Worm (Caenorhabditis elegans) whole organism, L1 larva: ENCODE data around the gene wip-1.

Experiments used
- C04F5.9 ChIP-seq: sonication (generic microtip); optimal IDR thresholded peaks from 2 replicates; lab custom pipeline; 2016; ENCODE audit warnings: missing genetic modification characterization, missing compliant biosample characterization
- C16A3.4 ChIP-seq: fragments of 150-350 bp; optimal IDR thresholded peaks from 2 replicates; lab custom pipeline; 2014; ENCODE audit warnings: missing biosample characterization, missing genetic modification characterization
- C34B4.2 ChIP-seq: sonication (generic microtip); optimal IDR thresholded peaks from 2 replicates; lab custom pipeline; 2017; ENCODE audit warnings: mild to moderate bottlenecking, missing genetic modification characterization, missing compliant biosample characterization
- alr-1 ChIP-seq: fragments of 200-800 bp; sonication (Bioruptor generic); optimal IDR thresholded peaks from 2 replicates; lab custom pipeline; 2018; ENCODE audit warnings: borderline replicate concordance, mild to moderate bottlenecking, missing genetic modification characterization, missing compliant biosample characterization
- aly-2 ChIP-seq: fragments of 150-350 bp; optimal IDR thresholded peaks from 2 replicates; lab custom pipeline; 2014; ENCODE audit warnings: missing biosample characterization, missing genetic modification characterization
- ama-1 ChIP-seq: fragments of 150-350 bp; optimal IDR thresholded peaks from 2 replicates; lab custom pipeline; 2014
- blmp-1 ChIP-seq: fragments of 150-350 bp; optimal IDR thresholded peaks from 2 replicates; lab custom pipeline; 2014; ENCODE audit warnings: missing biosample characterization, missing genetic modification characterization
- ceh-63 ChIP-seq: fragments of 200-800 bp; sonication (Bioruptor generic); optimal IDR thresholded peaks from 2 replicates; lab custom pipeline; 2018; ENCODE audit warnings: mild to moderate bottlenecking, missing genetic modification characterization, missing compliant biosample characterization
- ces-1 ChIP-seq: fragments of 150-350 bp; optimal IDR thresholded peaks from 2 replicates; lab custom pipeline; 2014; ENCODE audit warnings: missing biosample characterization, missing genetic modification reagents, missing genetic modification characterization
- dpl-1 ChIP-seq, 3 experiments: fragments of 150-350 bp in 2 of 3; sonication (generic microtip) in 1 of 3; optimal IDR thresholded peaks; 2 replicates each; lab custom pipeline; 2014 to 2017; ENCODE audit warnings: missing biosample characterization in 3 of 3, missing genetic modification characterization in 3 of 3, missing genetic modification reagents in 3 of 3
- dsc-1 ChIP-seq: sonication (generic microtip); optimal IDR thresholded peaks from 2 replicates; lab custom pipeline; 2016; ENCODE audit warnings: mild to moderate bottlenecking, missing genetic modification characterization, missing compliant biosample characterization
- efl-1 ChIP-seq, 4 experiments: fragments of 150-350 bp; optimal IDR thresholded peaks in 3 of 4; peaks in 1 of 4; 1 replicate in 1 of 4; 2 replicates in 3 of 4; lab custom pipeline; 2014; ENCODE audit warnings: missing biosample characterization in 2 of 4, missing genetic modification characterization in 2 of 4, missing genetic modification reagents in 2 of 4
- efl-3 ChIP-seq: fragments of 200-800 bp; sonication (Bioruptor generic); optimal IDR thresholded peaks from 2 replicates; lab custom pipeline; 2018; ENCODE audit warnings: mild to moderate bottlenecking, missing genetic modification characterization, missing compliant biosample characterization
- egl-13 ChIP-seq: sonication (generic microtip); optimal IDR thresholded peaks from 2 replicates; lab custom pipeline; 2016; ENCODE audit warnings: missing genotype, missing genetic modification reagents, missing genetic modification characterization, missing compliant biosample characterization
- elt-3 ChIP-seq, 6 experiments: fragments of 150-350 bp in 1 of 6; sonication (generic microtip); optimal IDR thresholded peaks; 2 replicates each; lab custom pipeline; 2017 to 2018; ENCODE audit warnings: missing biosample characterization in 6 of 6, missing genetic modification characterization in 6 of 6, inconsistent platforms in 1 of 6
- fkh-10 ChIP-seq: sonication (generic microtip); optimal IDR thresholded peaks from 2 replicates; lab custom pipeline; 2017; ENCODE audit warnings: missing biosample characterization, missing genetic modification reagents, missing genetic modification characterization
- fkh-8 ChIP-seq: sonication (generic microtip); optimal IDR thresholded peaks from 2 replicates; lab custom pipeline; 2016; ENCODE audit warnings: mild to moderate bottlenecking, missing genetic modification characterization, missing compliant biosample characterization
- fos-1 ChIP-seq: fragments of 150-350 bp; optimal IDR thresholded peaks from 2 replicates; lab custom pipeline; 2014; ENCODE audit warnings: missing biosample characterization, missing genetic modification characterization
- hlh-17 ChIP-seq: fragments of 200-800 bp; sonication (Bioruptor generic); optimal IDR thresholded peaks from 2 replicates; lab custom pipeline; 2018; ENCODE audit warnings: missing genetic modification characterization, mild to moderate bottlenecking, missing compliant biosample characterization, moderate library complexity, borderline replicate concordance
- hlh-4 ChIP-seq: sonication (generic microtip); optimal IDR thresholded peaks from 2 replicates; lab custom pipeline; 2016; ENCODE audit warnings: mild to moderate bottlenecking, missing genetic modification characterization, missing compliant biosample characterization
- jun-1 ChIP-seq: fragments of 150-350 bp; optimal IDR thresholded peaks from 2 replicates; lab custom pipeline; 2014; ENCODE audit warnings: missing biosample characterization, missing genetic modification reagents, missing genetic modification characterization
- lin-13 ChIP-seq: fragments of 150-350 bp; optimal IDR thresholded peaks from 2 replicates; lab custom pipeline; 2014; ENCODE audit warnings: missing biosample characterization, missing genetic modification reagents, missing genetic modification characterization
- lin-14 ChIP-seq: fragments of 200-800 bp; sonication (Bioruptor generic); optimal IDR thresholded peaks from 2 replicates; lab custom pipeline; 2018; ENCODE audit warnings: mild to moderate bottlenecking, missing genetic modification characterization, moderate library complexity, missing compliant biosample characterization
- lin-15B ChIP-seq: fragments of 150-350 bp; sonication (generic microtip); optimal IDR thresholded peaks from 3 replicates; lab custom pipeline; 2014; ENCODE audit warnings: missing biosample characterization, missing genetic modification characterization
- lin-35 ChIP-seq, 2 experiments: fragments of 150-350 bp; optimal IDR thresholded peaks; 2 replicates each; lab custom pipeline; 2014; ENCODE audit warnings: missing biosample characterization in 2 of 2, missing genetic modification characterization in 2 of 2, missing genetic modification reagents in 2 of 2
- lir-3 ChIP-seq: sonication (generic microtip); optimal IDR thresholded peaks from 2 replicates; lab custom pipeline; 2016; ENCODE audit warnings: mild to moderate bottlenecking, missing genetic modification characterization, moderate library complexity, missing compliant biosample characterization; ENCODE audit not compliant: poor library complexity
- lsy-2 ChIP-seq, 2 experiments: fragments of 150-350 bp; optimal IDR thresholded peaks; 2 replicates each; lab custom pipeline; 2014; ENCODE audit warnings: missing biosample characterization in 2 of 2, missing genetic modification characterization in 2 of 2
- mef-2 ChIP-seq: fragments of 150-350 bp; optimal IDR thresholded peaks from 2 replicates; lab custom pipeline; 2014; ENCODE audit warnings: missing biosample characterization, missing genetic modification characterization
- mep-1 ChIP-seq: fragments of 150-350 bp; optimal IDR thresholded peaks from 2 replicates; lab custom pipeline; 2014; ENCODE audit warnings: missing biosample characterization, missing genetic modification characterization
- nhr-12 ChIP-seq: sonication (generic microtip); optimal IDR thresholded peaks from 2 replicates; lab custom pipeline; 2017; ENCODE audit warnings: missing biosample characterization, missing genetic modification characterization
- nhr-19 ChIP-seq: fragments of 200-800 bp; sonication (Bioruptor generic); conservative IDR thresholded peaks from 2 replicates; pipeline ENCODE4 v1.3.6; 2022; ENCODE audit warnings: missing genetic modification characterization, missing compliant biosample characterization
- nhr-47 ChIP-seq: sonication (generic microtip); optimal IDR thresholded peaks from 2 replicates; lab custom pipeline; 2016; ENCODE audit warnings: mild to moderate bottlenecking, missing genetic modification characterization, moderate library complexity, missing compliant biosample characterization
- nhr-77 ChIP-seq: fragments of 150-350 bp; optimal IDR thresholded peaks from 2 replicates; lab custom pipeline; 2014; ENCODE audit warnings: missing biosample characterization, missing genetic modification characterization
- nhr-84 ChIP-seq: sonication (generic microtip); optimal IDR thresholded peaks from 2 replicates; lab custom pipeline; 2017; ENCODE audit warnings: missing biosample characterization, missing genetic modification characterization
- nhr-85 ChIP-seq: sonication (generic microtip); peaks from one replicate; lab custom pipeline; 2016; ENCODE audit warnings: missing genetic modification characterization, inconsistent platforms, missing compliant biosample characterization
- nhr-90 ChIP-seq: sonication (generic microtip); optimal IDR thresholded peaks from 2 replicates; lab custom pipeline; 2016; ENCODE audit warnings: mild to moderate bottlenecking, missing genetic modification characterization, missing compliant biosample characterization; ENCODE audit not compliant: poor library complexity
- pax-3 ChIP-seq: fragments of 200-800 bp; sonication (Bioruptor generic); optimal IDR thresholded peaks from 2 replicates; lab custom pipeline; 2018; ENCODE audit warnings: mild to moderate bottlenecking, missing genetic modification characterization, moderate library complexity, missing compliant biosample characterization
- pqm-1 ChIP-seq: sonication (generic microtip); optimal IDR thresholded peaks from 3 replicates; lab custom pipeline; 2017; ENCODE audit warnings: missing biosample characterization, missing genetic modification characterization
- snpc-4 ChIP-seq: fragments of 150-350 bp; optimal IDR thresholded peaks from 2 replicates; lab custom pipeline; 2014; ENCODE audit warnings: missing biosample characterization, missing genetic modification characterization
- sox-4 ChIP-seq: sonication (generic microtip); optimal IDR thresholded peaks from 2 replicates; lab custom pipeline; 2016; ENCODE audit warnings: missing genetic modification characterization, missing compliant biosample characterization
- sptf-1 ChIP-seq: fragments of 150-350 bp; optimal IDR thresholded peaks from 2 replicates; lab custom pipeline; 2014; ENCODE audit warnings: missing biosample characterization, missing genetic modification characterization
- sup-37 ChIP-seq: fragments of 200-800 bp; sonication (Bioruptor generic); optimal IDR thresholded peaks from 2 replicates; lab custom pipeline; 2018; ENCODE audit warnings: mild to moderate bottlenecking, missing genetic modification characterization, missing compliant biosample characterization
- swsn-7 ChIP-seq: sonication (generic microtip); optimal IDR thresholded peaks from 2 replicates; lab custom pipeline; 2016; ENCODE audit warnings: missing genetic modification characterization, missing compliant biosample characterization
- tbx-2 ChIP-seq: sonication (generic microtip); optimal IDR thresholded peaks from 2 replicates; lab custom pipeline; 2016; ENCODE audit warnings: missing genetic modification characterization, missing compliant biosample characterization
- tlp-1 ChIP-seq: fragments of 150-350 bp; optimal IDR thresholded peaks from 2 replicates; lab custom pipeline; 2014; ENCODE audit warnings: missing biosample characterization, missing genetic modification characterization
- unc-130 ChIP-seq: fragments of 150-350 bp; optimal IDR thresholded peaks from 2 replicates; lab custom pipeline; 2017; ENCODE audit warnings: missing biosample characterization, missing genetic modification characterization, inconsistent platforms
- unc-86 ChIP-seq: sonication (generic microtip); optimal IDR thresholded peaks from 2 replicates; lab custom pipeline; 2016; ENCODE audit warnings: missing genetic modification characterization, missing compliant biosample characterization
- unc-98 ChIP-seq: fragments of 200-800 bp; sonication (Bioruptor generic); IDR thresholded peaks from 2 replicates; pipeline ENCODE4 v1.3.6; 2022; ENCODE audit warnings: missing genetic modification characterization, missing compliant biosample characterization
- vab-15 ChIP-seq: sonication (generic microtip); optimal IDR thresholded peaks from 2 replicates; lab custom pipeline; 2017; ENCODE audit warnings: missing genotype, mild to moderate bottlenecking, missing genetic modification characterization, missing compliant biosample characterization
- zip-4 ChIP-seq: fragments of 200-800 bp; sonication (Bioruptor generic); optimal IDR thresholded peaks from 2 replicates; lab custom pipeline; 2018; ENCODE audit warnings: mild to moderate bottlenecking, missing genetic modification characterization, moderate library complexity, missing compliant biosample characterization
- ztf-11 ChIP-seq, 2 experiments: sonication (generic microtip); optimal IDR thresholded peaks; 2 replicates each; lab custom pipeline; 2016 to 2017; ENCODE audit warnings: missing genetic modification characterization in 2 of 2, missing biosample characterization in 1 of 2, missing compliant biosample characterization in 1 of 2
- ztf-4 ChIP-seq: fragments of 150-350 bp; optimal IDR thresholded peaks from 2 replicates; lab custom pipeline; 2014; ENCODE audit warnings: missing biosample characterization, missing genetic modification characterization

Gene wip-1

ce11 chrIII:5018116-5018689 lies at the start of gene wip-1:
wip-1 (plus strand) TSS chrIII:5018639.
- TF ChIP-seq ztf-4 (tag; lab: Kevin White, UChicago) (peak; percentile 98), blmp-1 (tag; lab: Kevin White, UChicago) (peak; percentile 90), efl-3 (GFP tag; lab: Kevin White, UChicago) (peak; percentile 84), lin-14 (peak; percentile 99), lin-13 (GFP tag; lab: Kevin White, UChicago) (peak; percentile 98), lsy-2 (tag; optimal IDR thresholded peaks at IDR 0.05; lab: Kevin White, UChicago) (peak; percentile 97), snpc-4 (tag; lab: Kevin White, UChicago) (peak; percentile 92), nhr-19 (GFP tag; lab: Robert Waterston, UW) (peak; percentile 98), C34B4.2 (tag; lab: Kevin White, UChicago) (peak; percentile 34), unc-98 (GFP tag; lab: Robert Waterston, UW) (peak; percentile 19; the same call in 1 of the 2 replicates), C04F5.9 (tag; lab: Kevin White, UChicago) (peak; percentile 95), tbx-2 (tag; lab: Kevin White, UChicago) (peak; percentile 99), sox-4 (tag; lab: Kevin White, UChicago) (peak; percentile 93), nhr-90 (tag; lab: Kevin White, UChicago) (peak; percentile 99), dsc-1 (peak; percentile 98), elt-3 (tag; optimal IDR thresholded peaks at IDR 0.05; lab: Kevin White, UChicago) (peak in 5 of 6 experiments; percentile 48 to 96 (median 90)), ztf-11 (tag; optimal IDR thresholded peaks at IDR 0.05; lab: Kevin White, UChicago) (peak in 1 of 2 experiments; percentile 95), alr-1 (tag; lab: Kevin White, UChicago) (no peak), ces-1 (no peak), zip-4 (GFP tag; lab: Kevin White, UChicago) (peak; percentile 88), nhr-85 (peak; percentile 99), ceh-63 (GFP tag; lab: Kevin White, UChicago) (no peak), ama-1 (lab: Kevin White, UChicago) (peak; percentile 73), jun-1 (tag; lab: Kevin White, UChicago) (peak; percentile 97), lin-15B (tag; lab: Kevin White, UChicago) (peak; percentile 84), swsn-7 (peak; percentile 99), aly-2 (tag; lab: Kevin White, UChicago) (peak; percentile 88), C16A3.4 (tag; lab: Kevin White, UChicago) (peak; percentile 99), pax-3 (tag; lab: Kevin White, UChicago) (peak; percentile 94), unc-130 (peak; percentile 100), tlp-1 (tag; lab: Kevin White, UChicago) (no peak), pqm-1 (tag; lab: Kevin White, UChicago) (peak; percentile 37), mep-1 (tag; lab: Kevin White, UChicago) (peak; percentile 99), nhr-77 (tag; lab: Kevin White, UChicago) (peak; percentile 97), hlh-17 (no peak), egl-13 (peak; percentile 95), efl-1 (optimal IDR thresholded peaks at IDR 0.05; lab: Kevin White, UChicago) (peak; percentile 94 to 95), efl-1 (GFP tag; optimal IDR thresholded peaks at IDR 0.05 in 1 of 2; lab: Kevin White, UChicago) (peak; percentile 86 to 99), lin-35 (GFP tag; optimal IDR thresholded peaks at IDR 0.05; lab: Kevin White, UChicago) (peak; percentile 95 to 96), unc-86 (peak; percentile 97), nhr-12 (tag; lab: Kevin White, UChicago) (peak; percentile 11), fkh-8 (tag; lab: Kevin White, UChicago) (peak; percentile 98), nhr-47 (peak; percentile 99), hlh-4 (tag; lab: Kevin White, UChicago) (no peak), nhr-84 (tag; lab: Kevin White, UChicago) (no peak), dpl-1 (GFP tag; optimal IDR thresholded peaks at IDR 0.05; lab: Kevin White, UChicago) (peak; percentile 91 to 94 (median 92)), mef-2 (tag; lab: Kevin White, UChicago) (peak; percentile 92), vab-15 (tag; lab: Kevin White, UChicago) (peak; percentile 76), fos-1 (peak; percentile 94), sptf-1 (tag; lab: Kevin White, UChicago) (no peak), sup-37 (GFP tag; lab: Kevin White, UChicago) (peak; percentile 93), fkh-10 (peak; percentile 95), lir-3 (peak; percentile 91)
